Fruit fly (Drosophila melanogaster): Measurements from ENCODE around the gene CG33784.

Gene CG33784

dm6 chr3R:10055004-10055403 lies 12.7 kb upstream of the CG33784 start:
- TF ChIP-seq toe (GFP tag; optimal IDR thresholded peaks at IDR 0.05) (no peak), bab1 (GFP tag; optimal IDR thresholded peaks at IDR 0.05) (no peak), CG7045 (GFP tag; optimal IDR thresholded peaks at IDR 0.05) (no peak), CG5204 (GFP tag; optimal IDR thresholded peaks at IDR 0.05) (no peak), Hr96 (GFP tag; optimal IDR thresholded peaks at IDR 0.05) (no peak), tj (GFP tag; optimal IDR thresholded peaks at IDR 0.05) (no peak), Mnt (GFP tag; optimal IDR thresholded peaks at IDR 0.05) (no peak), CG7101 (tag; optimal IDR thresholded peaks at IDR 0.05) (no peak)

- TF ChIP-seq pad (GFP tag; optimal IDR thresholded peaks at IDR 0.05): no peak
- no peak for TF ChIP-seq CG11617 (GFP tag; optimal IDR thresholded peaks at IDR 0.05)
- no peak for TF ChIP-seq CG1620 (GFP tag; optimal IDR thresholded peaks at IDR 0.05)
- TF ChIP-seq ovo (GFP tag; optimal IDR thresholded peaks at IDR 0.05): no peak
- no peak for TF ChIP-seq kay (GFP tag; ENCODE audit: borderline replicate concordance)
- no peak for TF ChIP-seq CG5204 (GFP tag; optimal IDR thresholded peaks at IDR 0.05)
- no peak for TF ChIP-seq toe (GFP tag; optimal IDR thresholded peaks at IDR 0.05)
- no peak for TF ChIP-seq Clk (GFP tag; optimal IDR thresholded peaks at IDR 0.05)
- no peak for TF ChIP-seq CG7101 (tag; optimal IDR thresholded peaks at IDR 0.05)
- TF ChIP-seq CG7045 (GFP tag; optimal IDR thresholded peaks at IDR 0.05): no peak
- TF ChIP-seq bab1 (GFP tag; optimal IDR thresholded peaks at IDR 0.05): no peak
- no peak for TF ChIP-seq Hr96 (GFP tag; optimal IDR thresholded peaks at IDR 0.05)
- no peak for TF ChIP-seq tj (GFP tag; optimal IDR thresholded peaks at IDR 0.05)
- TF ChIP-seq CG12768 (GFP tag; optimal IDR thresholded peaks at IDR 0.05): no peak
- no peak for TF ChIP-seq Mnt (GFP tag; optimal IDR thresholded peaks at IDR 0.05)
These were observed 11.8 kb upstream of the CG33784 start, which contains the start of gene Npc2d for dm6 chr3R:10055951-10056350. Npc2d (minus strand) TSS chr3R:10056083.

- no peak for TF ChIP-seq CG11617 (GFP tag; optimal IDR thresholded peaks at IDR 0.05)
- TF ChIP-seq CG12768 (GFP tag; optimal IDR thresholded peaks at IDR 0.05): no peak
- no peak for TF ChIP-seq CG33017 (tag; optimal IDR thresholded peaks at IDR 0.05)
- no peak for TF ChIP-seq kay (GFP tag; ENCODE audit: borderline replicate concordance)
- no peak for TF ChIP-seq Mnt (GFP tag; optimal IDR thresholded peaks at IDR 0.05)
- TF ChIP-seq pad (GFP tag; optimal IDR thresholded peaks at IDR 0.05): no peak
- TF ChIP-seq cnc (optimal IDR thresholded peaks at IDR 0.05): no peak
- TF ChIP-seq ovo (GFP tag; optimal IDR thresholded peaks at IDR 0.05): no peak
- no peak for TF ChIP-seq CG7101 (tag; optimal IDR thresholded peaks at IDR 0.05)
- no peak for TF ChIP-seq cic (GFP tag; optimal IDR thresholded peaks at IDR 0.05)
- TF ChIP-seq CG14711 (tag; optimal IDR thresholded peaks at IDR 0.05): no peak
These were observed 11.1 kb upstream of the CG33784 start for dm6 chr3R:10056647-10057046.

- TF ChIP-seq kay (GFP tag; ENCODE audit: borderline replicate concordance) (peak; percentile 27), CG7045 (GFP tag; optimal IDR thresholded peaks at IDR 0.05) (no peak)
These were observed 8.3 kb upstream of the CG33784 start for dm6 chr3R:10059358-10059757.

dm6 chr3R:10059952-10060351 lies 7.8 kb upstream of the CG33784 start, which contains the start of gene Npc2c:
Npc2c (plus strand) TSS chr3R:10060252.
- TF ChIP-seq CG33017 (tag; optimal IDR thresholded peaks at IDR 0.05) (no peak), Crg-1 (GFP tag; optimal IDR thresholded peaks at IDR 0.05) (no peak), CG5204 (GFP tag; optimal IDR thresholded peaks at IDR 0.05) (no peak), CG7045 (GFP tag; optimal IDR thresholded peaks at IDR 0.05) (no peak), tj (GFP tag; optimal IDR thresholded peaks at IDR 0.05) (no peak), kay (GFP tag; ENCODE audit: borderline replicate concordance) (no peak), pad (GFP tag; optimal IDR thresholded peaks at IDR 0.05) (no peak), cnc (optimal IDR thresholded peaks at IDR 0.05) (no peak), CG11617 (GFP tag; optimal IDR thresholded peaks at IDR 0.05) (no peak), CG7101 (tag; optimal IDR thresholded peaks at IDR 0.05) (no peak), CG1620 (GFP tag; optimal IDR thresholded peaks at IDR 0.05) (no peak), CG14711 (tag; optimal IDR thresholded peaks at IDR 0.05) (no peak), Hr96 (GFP tag; optimal IDR thresholded peaks at IDR 0.05) (no peak), bab1 (GFP tag; optimal IDR thresholded peaks at IDR 0.05) (no peak), Mnt (GFP tag; optimal IDR thresholded peaks at IDR 0.05) (no peak), CG12768 (GFP tag; optimal IDR thresholded peaks at IDR 0.05) (no peak)

- no peak for TF ChIP-seq pad (GFP tag; optimal IDR thresholded peaks at IDR 0.05)
- no peak for TF ChIP-seq kay (GFP tag; ENCODE audit: borderline replicate concordance)
- no peak for TF ChIP-seq CG11617 (GFP tag; optimal IDR thresholded peaks at IDR 0.05)
- no peak for TF ChIP-seq CG12768 (GFP tag; optimal IDR thresholded peaks at IDR 0.05)
- TF ChIP-seq bab1 (GFP tag; optimal IDR thresholded peaks at IDR 0.05): no peak
- no peak for TF ChIP-seq CG14711 (tag; optimal IDR thresholded peaks at IDR 0.05)
- TF ChIP-seq cnc (optimal IDR thresholded peaks at IDR 0.05): no peak
- no peak for TF ChIP-seq CG7045 (GFP tag; optimal IDR thresholded peaks at IDR 0.05)
- no peak for TF ChIP-seq Clk (GFP tag; optimal IDR thresholded peaks at IDR 0.05)
These were observed 5.4 kb upstream of the CG33784 start, which contains the start of gene CG33630 for dm6 chr3R:10062324-10062723. CG33630 (plus strand) TSS chr3R:10062624.

dm6 chr3R:10063707-10064106 lies 4.0 kb upstream of the CG33784 start, which contains the start of gene CG33631:
CG33631 (plus strand) TSS chr3R:10064007.
- TF ChIP-seq CG33017 (tag; optimal IDR thresholded peaks at IDR 0.05) (no peak), Mnt (GFP tag; optimal IDR thresholded peaks at IDR 0.05) (no peak), kay (GFP tag; ENCODE audit: borderline replicate concordance) (no peak), CG12768 (GFP tag; optimal IDR thresholded peaks at IDR 0.05) (no peak), tj (GFP tag; optimal IDR thresholded peaks at IDR 0.05) (no peak), CG14711 (tag; optimal IDR thresholded peaks at IDR 0.05) (no peak), toe (GFP tag; optimal IDR thresholded peaks at IDR 0.05) (no peak), CG5204 (GFP tag; optimal IDR thresholded peaks at IDR 0.05) (no peak), pad (GFP tag; optimal IDR thresholded peaks at IDR 0.05) (no peak), bab1 (GFP tag; optimal IDR thresholded peaks at IDR 0.05) (no peak), CG1620 (GFP tag; optimal IDR thresholded peaks at IDR 0.05) (no peak)
